Worm (Caenorhabditis elegans): ENCODE measurements around the gene K03H1.13.

Gene K03H1.13

ce11 chrIII:9951864-9952263, 1.7 kb upstream of the K03H1.13 start, which contains the start of gene K03H1.11:
TSS of gene K03H1.11 (minus strand) at chrIII:9951964.
- TF ChIP-seq nhr-23 (tag; optimal IDR thresholded peaks at IDR 0.05) (peak; percentile 13), skn-1 (tag; optimal IDR thresholded peaks at IDR 0.05) (no peak)

- no peak for TF ChIP-seq nhr-43 (tag; optimal IDR thresholded peaks at IDR 0.05; ENCODE audit: poor library complexity, severe bottlenecking)
- peak; percentile 73 for TF ChIP-seq lin-15B (tag; optimal IDR thresholded peaks at IDR 0.05)
Measured at ce11 chrIII:9946806-9947419, 3.2 kb downstream of the K03H1.13 start, which contains the start of gene K03H1.7. TSS of gene K03H1.7 (plus strand) at chrIII:9947405.

- TF ChIP-seq fkh-10 (GFP tag; optimal IDR thresholded peaks at IDR 0.05) (no peak), pha-4 (tag; optimal IDR thresholded peaks at IDR 0.05) (no peak), elt-3 (tag; optimal IDR thresholded peaks at IDR 0.05) (no peak), ztf-11 (tag; optimal IDR thresholded peaks at IDR 0.05) (no peak), elt-1 (tag; optimal IDR thresholded peaks at IDR 0.05) (no peak), ama-1 (optimal IDR thresholded peaks at IDR 0.05) (no peak), nhr-25 (tag; optimal IDR thresholded peaks at IDR 0.05) (no peak), pqm-1 (tag; optimal IDR thresholded peaks at IDR 0.05) (no peak), snpc-4 (tag; optimal IDR thresholded peaks at IDR 0.05) (no peak)
Measured at ce11 chrIII:9944723-9945122, 5.4 kb downstream of the K03H1.13 start, which contains the start of gene gln-2. TSS of gene gln-2 (minus strand) at chrIII:9944823.

ce11 chrIII:9941020-9941674, 9.0 kb downstream of the K03H1.13 start, which contains the start of the genes K03H1.9 and K03H1.12:
TSS of gene K03H1.9 (minus strand) at chrIII:9941490.
TSS of gene K03H1.12 (plus strand) at chrIII:9941624.
- TF ChIP-seq snpc-4 (tag; optimal IDR thresholded peaks at IDR 0.05): no peak
- TF ChIP-seq daf-12 (tag; optimal IDR thresholded peaks at IDR 0.05): no peak
- TF ChIP-seq fkh-2 (tag; optimal IDR thresholded peaks at IDR 0.05): no peak
- TF ChIP-seq nhr-12 (tag; optimal IDR thresholded peaks at IDR 0.05): no peak
- no peak for TF ChIP-seq ztf-4 (tag; optimal IDR thresholded peaks at IDR 0.05)
- no peak for TF ChIP-seq lin-39 (tag; optimal IDR thresholded peaks at IDR 0.05)
- no peak for TF ChIP-seq elt-2 (tag; optimal IDR thresholded peaks at IDR 0.05)
- TF ChIP-seq nhr-23 (tag; optimal IDR thresholded peaks at IDR 0.05): no peak
- no peak for TF ChIP-seq nfya-1 (tag; optimal IDR thresholded peaks at IDR 0.05; ENCODE audit: insufficient read depth)
- TF ChIP-seq elt-3 (tag; optimal IDR thresholded peaks at IDR 0.05): no peak
- no peak for TF ChIP-seq ceh-28 (tag; optimal IDR thresholded peaks at IDR 0.05)

- TF ChIP-seq egl-27 (tag; optimal IDR thresholded peaks at IDR 0.05) (no peak), snpc-4 (tag; optimal IDR thresholded peaks at IDR 0.05) (no peak), elt-2 (tag; optimal IDR thresholded peaks at IDR 0.05) (peak; percentile 45), pha-4 (tag; optimal IDR thresholded peaks at IDR 0.05) (peak; percentile 2)
Measured at ce11 chrIII:9932091-9932490, 18.1 kb downstream of the K03H1.13 start, which contains the start of gene dec-7. TSS of gene dec-7 (plus strand) at chrIII:9932398.

ce11 chrIII:9930406-9930805, 19.7 kb downstream of the K03H1.13 start:
- no peak for TF ChIP-seq elt-3 (tag; optimal IDR thresholded peaks at IDR 0.05)
- peak; percentile 92 for TF ChIP-seq pqm-1 (tag; optimal IDR thresholded peaks at IDR 0.05)
- no peak for TF ChIP-seq nhr-77 (tag; optimal IDR thresholded peaks at IDR 0.05)
- peak; percentile 98 for TF ChIP-seq elt-2 (tag; optimal IDR thresholded peaks at IDR 0.05)
- TF ChIP-seq jun-1 (tag; optimal IDR thresholded peaks at IDR 0.05): peak; percentile 40
- peak; percentile 53 for TF ChIP-seq nfya-1 (tag; optimal IDR thresholded peaks at IDR 0.05; ENCODE audit: insufficient read depth)
- peak; percentile 47 for TF ChIP-seq pha-4 (tag; optimal IDR thresholded peaks at IDR 0.05)

- no peak for TF ChIP-seq mdl-1 (tag; optimal IDR thresholded peaks at IDR 0.05)
- TF ChIP-seq pqm-1 (tag; optimal IDR thresholded peaks at IDR 0.05): no peak
- TF ChIP-seq daf-12 (tag; optimal IDR thresholded peaks at IDR 0.05): no peak
Measured at ce11 chrIII:9929525-9929924, 20.6 kb downstream of the K03H1.13 start.

- TF ChIP-seq nhr-76 (tag; optimal IDR thresholded peaks at IDR 0.05): no peak
Measured at ce11 chrIII:9928777-9929176, 21.4 kb downstream of the K03H1.13 start, which contains the start of gene ttr-1. TSS of gene ttr-1 (plus strand) at chrIII:9929077.
